Worm (Caenorhabditis elegans) whole organism, mixed stage, embryonic: ENCODE results near the gene Y69A2AR.46.

ENCODE experiments used
- ceh-39 ChIP-seq: fragments of 150-350 bp; optimal IDR thresholded peaks from 2 replicates; lab custom pipeline; 2014; ENCODE audit warnings: missing biosample characterization, missing genetic modification characterization
- elt-3 ChIP-seq: fragments of 150-350 bp; optimal IDR thresholded peaks from 2 replicates; lab custom pipeline; 2014; ENCODE audit warnings: missing biosample characterization, missing genetic modification characterization
- flh-1 ChIP-seq: fragments of 200-800 bp; sonication (Bioruptor generic); optimal IDR thresholded peaks from 2 replicates; lab custom pipeline; 2018; ENCODE audit warnings: mild to moderate bottlenecking, missing genetic modification characterization, moderate library complexity, missing compliant biosample characterization
- lsy-2 ChIP-seq: fragments of 150-350 bp; optimal IDR thresholded peaks from 2 replicates; lab custom pipeline; 2014; ENCODE audit warnings: missing biosample characterization, missing genetic modification characterization
- mab-5 ChIP-seq: fragments of 150-350 bp; optimal IDR thresholded peaks from 2 replicates; lab custom pipeline; 2014; ENCODE audit warnings: missing biosample characterization, missing genetic modification characterization
- mep-1 ChIP-seq: fragments of 150-350 bp; optimal IDR thresholded peaks from 2 replicates; lab custom pipeline; 2017; ENCODE audit warnings: missing biosample characterization, missing genetic modification reagents, missing genetic modification characterization, inconsistent platforms
- nhr-12 ChIP-seq: fragments of 150-350 bp; optimal IDR thresholded peaks from 2 replicates; lab custom pipeline; 2014; ENCODE audit warnings: missing biosample characterization, missing genetic modification characterization
- pha-4 ChIP-seq: fragments of 150-350 bp; optimal IDR thresholded peaks from 2 replicates; lab custom pipeline; 2018; ENCODE audit warnings: missing biosample characterization, missing genetic modification reagents, missing genetic modification characterization
- unc-39 ChIP-seq: fragments of 150-350 bp; optimal IDR thresholded peaks from 2 replicates; lab custom pipeline; 2014; ENCODE audit warnings: missing biosample characterization, missing genetic modification characterization
- unc-62 ChIP-seq: fragments of 150-350 bp; optimal IDR thresholded peaks from 2 replicates; lab custom pipeline; 2014; ENCODE audit warnings: missing biosample characterization, missing genetic modification reagents, missing genetic modification characterization
- ztf-11 ChIP-seq: fragments of 150-350 bp; optimal IDR thresholded peaks from 2 replicates; lab custom pipeline; 2014; ENCODE audit warnings: missing biosample characterization, missing genetic modification characterization

DNA sequence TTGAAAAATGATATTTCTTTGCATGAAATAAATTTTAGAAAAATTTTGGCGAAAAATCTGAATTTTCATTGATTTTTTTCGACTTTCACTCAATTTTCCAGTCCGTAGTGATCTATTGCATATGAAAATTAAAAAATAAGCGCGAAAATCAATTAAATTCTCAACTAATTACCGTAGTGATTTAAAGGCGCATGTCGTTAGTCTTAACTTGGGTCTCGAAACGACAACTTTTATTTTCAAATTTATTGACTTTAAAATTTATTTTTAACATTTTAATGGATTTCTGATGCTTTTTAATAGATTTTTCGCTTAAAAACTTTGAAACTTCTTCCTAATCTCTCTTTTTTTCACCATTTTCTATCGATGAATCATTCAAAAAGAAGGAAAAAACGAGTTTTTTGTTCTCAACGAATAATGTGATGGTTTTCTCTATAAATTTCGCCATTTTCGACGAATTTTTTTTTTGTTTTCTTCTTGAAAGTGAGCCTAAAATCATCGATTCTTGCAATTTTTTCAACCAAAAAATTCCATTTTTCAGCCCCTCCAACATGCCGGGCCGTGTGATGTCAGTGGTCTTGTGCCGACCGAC, 46.1 kb downstream of the Y69A2AR.46 start, which contains the start of gene vamp-7:
- TF ChIP-seq mab-5 (tag; lab: Kevin White, UChicago) (no peak), ztf-11 (no peak), ceh-39 (tag; lab: Kevin White, UChicago) (no peak), lsy-2 (no peak), mep-1 (tag; lab: Kevin White, UChicago) (no peak), elt-3 (tag; lab: Kevin White, UChicago) (no peak), nhr-12 (tag; lab: Kevin White, UChicago) (no peak), flh-1 (GFP tag; lab: Kevin White, UChicago) (no peak), unc-39 (no peak), pha-4 (tag; lab: Kevin White, UChicago) (no peak), unc-62 (GFP tag; lab: Kevin White, UChicago) (no peak)
